Worm (Caenorhabditis elegans) whole organism, young adult: ENCODE results near the gene ddx-19.
A peak's percentile ranks its signal among the peaks of the same experiment; 100 is the strongest.

Experiments used
- B0261.1 ChIP-seq: sonication (generic microtip); optimal IDR thresholded peaks from 2 replicates; lab custom pipeline; 2016; ENCODE audit warnings: mild to moderate bottlenecking, missing genetic modification characterization, moderate library complexity, missing compliant biosample characterization
- D2030.7 ChIP-seq: fragments of 200-800 bp; sonication (Bioruptor generic); IDR thresholded peaks from 2 replicates; pipeline ENCODE4 v1.3.6; 2022; ENCODE audit warnings: missing genetic modification reagents, missing genetic modification characterization, missing compliant biosample characterization
- F22D6.2 ChIP-seq: sonication (generic microtip); optimal IDR thresholded peaks from 2 replicates; lab custom pipeline; 2016; ENCODE audit warnings: mild to moderate bottlenecking, missing genetic modification characterization, missing compliant biosample characterization
- F37B4.10 ChIP-seq: fragments of 200-800 bp; sonication (Bioruptor generic); IDR thresholded peaks from 2 replicates; pipeline ENCODE4 v1.3.6; 2022; ENCODE audit warnings: missing genetic modification characterization, missing compliant biosample characterization
- F39B2.1 ChIP-seq: fragments of 200-800 bp; sonication (Bioruptor generic); IDR thresholded peaks from 2 replicates; pipeline ENCODE4 v1.3.6; 2022; ENCODE audit warnings: missing genetic modification reagents, missing genetic modification characterization, missing compliant biosample characterization
- F52B5.7 ChIP-seq: sonication (generic microtip); optimal IDR thresholded peaks from 2 replicates; lab custom pipeline; 2016; ENCODE audit warnings: mild to moderate bottlenecking, missing genetic modification characterization, missing compliant biosample characterization
- K11D2.4 ChIP-seq: fragments of 200-800 bp; sonication (Bioruptor generic); IDR thresholded peaks from 2 replicates; pipeline ENCODE4 v1.3.6; 2022; ENCODE audit warnings: missing genetic modification reagents, missing genetic modification characterization, missing compliant biosample characterization
- T26A5.8 ChIP-seq: sonication (generic microtip); optimal IDR thresholded peaks from 2 replicates; lab custom pipeline; 2016; ENCODE audit warnings: missing genetic modification characterization, missing compliant biosample characterization
- ZK185.1 ChIP-seq: sonication (generic microtip); optimal IDR thresholded peaks from 2 replicates; lab custom pipeline; 2016; ENCODE audit warnings: mild to moderate bottlenecking, missing genetic modification characterization, missing compliant biosample characterization; ENCODE audit not compliant: poor library complexity, severe bottlenecking
- aptf-2 ChIP-seq: fragments of 200-800 bp; sonication (Bioruptor generic); conservative IDR thresholded peaks from 2 replicates; pipeline ENCODE4 v1.3.6; 2022; ENCODE audit warnings: missing genetic modification reagents, missing genetic modification characterization, missing compliant biosample characterization
- aptf-3 ChIP-seq: fragments of 200-800 bp; sonication (Bioruptor generic); IDR thresholded peaks from 2 replicates; pipeline ENCODE4 v1.3.6; 2022; ENCODE audit warnings: missing genetic modification characterization, missing compliant biosample characterization
- attf-3 ChIP-seq: fragments of 200-800 bp; sonication (Bioruptor generic); conservative IDR thresholded peaks from 2 replicates; pipeline ENCODE4 v1.3.6; 2022; ENCODE audit warnings: missing genetic modification reagents, missing genetic modification characterization, missing compliant biosample characterization
- ccch-3 ChIP-seq: fragments of 200-800 bp; sonication (Bioruptor generic); optimal IDR thresholded peaks from 2 replicates; lab custom pipeline; 2018; ENCODE audit warnings: mild to moderate bottlenecking, missing genetic modification characterization, missing compliant biosample characterization
- cebp-1 ChIP-seq, 2 experiments: fragments of 200-800 bp in 1 of 2; sonication (Bioruptor generic) in 1 of 2; sonication (generic microtip) in 1 of 2; IDR thresholded peaks in 1 of 2; optimal IDR thresholded peaks in 1 of 2; 2 replicates each; pipeline versions ENCODE4 v1.3.6 to Lab custom; 2017 to 2022; ENCODE audit warnings: missing compliant biosample characterization in 2 of 2, missing genetic modification characterization in 2 of 2, mild to moderate bottlenecking in 1 of 2, missing genetic modification reagents in 1 of 2, moderate library complexity in 1 of 2
- chd-7 ChIP-seq: sonication (generic microtip); optimal IDR thresholded peaks from 2 replicates; lab custom pipeline; 2016; ENCODE audit warnings: mild to moderate bottlenecking, missing genetic modification characterization, moderate library complexity, missing compliant biosample characterization
- egl-18 ChIP-seq: fragments of 200-800 bp; sonication (Bioruptor generic); IDR thresholded peaks from 2 replicates; pipeline ENCODE4 v1.3.6; 2022; ENCODE audit warnings: missing genetic modification reagents, missing genetic modification characterization, missing compliant biosample characterization
- egl-44 ChIP-seq: fragments of 200-800 bp; sonication (Bioruptor generic); IDR thresholded peaks from 2 replicates; pipeline ENCODE4 v1.3.6; 2022; ENCODE audit warnings: missing genetic modification reagents, missing genetic modification characterization, missing compliant biosample characterization
- fkh-3 ChIP-seq: sonication (generic microtip); optimal IDR thresholded peaks from 2 replicates; lab custom pipeline; 2016; ENCODE audit warnings: mild to moderate bottlenecking, missing genetic modification characterization, missing compliant biosample characterization
- gei-17 ChIP-seq: fragments of 200-800 bp; sonication (Bioruptor generic); optimal IDR thresholded peaks from 2 replicates; lab custom pipeline; 2018; ENCODE audit warnings: mild to moderate bottlenecking, missing genetic modification characterization, missing compliant biosample characterization
- him-1 ChIP-seq: sonication (generic microtip); optimal IDR thresholded peaks from 2 replicates; lab custom pipeline; 2016; ENCODE audit warnings: missing genotype, missing genetic modification reagents, missing genetic modification characterization, missing compliant biosample characterization
- hlh-12 ChIP-seq: sonication (generic microtip); optimal IDR thresholded peaks from 2 replicates; lab custom pipeline; 2016; ENCODE audit warnings: missing genetic modification characterization, missing compliant biosample characterization
- hlh-26 ChIP-seq: fragments of 200-800 bp; sonication (Bioruptor generic); conservative IDR thresholded peaks from 2 replicates; pipeline ENCODE4 v1.3.6; 2022; ENCODE audit warnings: missing genetic modification reagents, missing genetic modification characterization, missing compliant biosample characterization
- hrde-1 ChIP-seq: sonication (generic microtip); optimal IDR thresholded peaks from 2 replicates; lab custom pipeline; 2016; ENCODE audit warnings: missing genetic modification characterization, mild to moderate bottlenecking, missing compliant biosample characterization, moderate library complexity, missing genotype, missing genetic modification reagents, borderline replicate concordance
- let-526 ChIP-seq: fragments of 200-800 bp; sonication (Bioruptor generic); IDR thresholded peaks from 2 replicates; pipeline ENCODE4 v1.3.6; 2022; ENCODE audit warnings: missing genetic modification reagents, missing genetic modification characterization, missing compliant biosample characterization
- lin-35 ChIP-seq, 3 experiments: fragments of 150-350 bp in 2 of 3; sonication (generic microtip) in 1 of 3; optimal IDR thresholded peaks; 2 replicates each; lab custom pipeline; 2014 to 2018; ENCODE audit warnings: missing biosample characterization in 3 of 3, missing genetic modification characterization in 3 of 3, missing genetic modification reagents in 3 of 3
- lin-54 ChIP-seq: fragments of 200-800 bp; sonication (Bioruptor generic); optimal IDR thresholded peaks from 2 replicates; lab custom pipeline; 2018; ENCODE audit warnings: mild to moderate bottlenecking, missing genetic modification characterization, missing compliant biosample characterization
- lsl-1 ChIP-seq: fragments of 200-800 bp; sonication (Bioruptor generic); optimal IDR thresholded peaks from 2 replicates; lab custom pipeline; 2018; ENCODE audit warnings: mild to moderate bottlenecking, missing genetic modification characterization, moderate library complexity, missing compliant biosample characterization
- madf-10 ChIP-seq: sonication (generic microtip); optimal IDR thresholded peaks from 2 replicates; lab custom pipeline; 2016; ENCODE audit warnings: mild to moderate bottlenecking, missing genetic modification characterization, missing compliant biosample characterization
- madf-8 ChIP-seq: fragments of 200-800 bp; sonication (Bioruptor generic); conservative IDR thresholded peaks from 2 replicates; pipeline ENCODE4 v1.3.6; 2022; ENCODE audit warnings: missing genetic modification reagents, missing genetic modification characterization, missing compliant biosample characterization
- mcd-1 ChIP-seq: fragments of 200-800 bp; sonication (Bioruptor generic); IDR thresholded peaks from 2 replicates; pipeline ENCODE4 v1.3.6; 2022; ENCODE audit warnings: missing genetic modification reagents, missing genetic modification characterization, missing compliant biosample characterization
- mel-28 ChIP-seq: sonication (generic microtip); optimal IDR thresholded peaks from 2 replicates; lab custom pipeline; 2016; ENCODE audit warnings: borderline replicate concordance, mild to moderate bottlenecking, missing genetic modification characterization, missing compliant biosample characterization
- mes-4 ChIP-seq: sonication (generic microtip); optimal IDR thresholded peaks from 2 replicates; lab custom pipeline; 2016; ENCODE audit warnings: missing genotype, missing genetic modification characterization, missing compliant biosample characterization
- mxl-1 ChIP-seq: sonication (generic microtip); optimal IDR thresholded peaks from 2 replicates; lab custom pipeline; 2016; ENCODE audit warnings: missing genetic modification characterization, missing compliant biosample characterization
- nhr-179 ChIP-seq: sonication (generic microtip); optimal IDR thresholded peaks from 2 replicates; lab custom pipeline; 2016; ENCODE audit warnings: mild to moderate bottlenecking, missing genetic modification characterization, missing compliant biosample characterization
- nhr-27 ChIP-seq: fragments of 200-800 bp; sonication (Bioruptor generic); optimal IDR thresholded peaks from 2 replicates; lab custom pipeline; 2018; ENCODE audit warnings: mild to moderate bottlenecking, missing genetic modification characterization, moderate library complexity, missing compliant biosample characterization
- pha-4 ChIP-seq: fragments of 150-350 bp; sonication (generic microtip); optimal IDR thresholded peaks from 2 replicates; lab custom pipeline; 2014; ENCODE audit warnings: missing biosample characterization, missing genetic modification reagents, missing genetic modification characterization
- repo-1 ChIP-seq: sonication (generic microtip); optimal IDR thresholded peaks from 2 replicates; lab custom pipeline; 2017; ENCODE audit warnings: mild to moderate bottlenecking, missing genetic modification characterization, missing compliant biosample characterization
- rpc-1 ChIP-seq, 2 experiments: fragments of 150-350 bp in 1 of 2; sonication (generic microtip) in 1 of 2; optimal IDR thresholded peaks; 2 replicates each; lab custom pipeline; 2014 to 2018; ENCODE audit warnings: missing biosample characterization in 1 of 2, missing genetic modification characterization in 1 of 2, missing genetic modification reagents in 1 of 2, missing genotype in 1 of 2
- snpc-1.3 ChIP-seq: sonication (generic microtip); optimal IDR thresholded peaks from 2 replicates; lab custom pipeline; 2017; ENCODE audit warnings: missing genetic modification characterization, mild to moderate bottlenecking, missing compliant biosample characterization, antibody characterized with exemption, moderate library complexity, missing genotype, missing genetic modification reagents; ENCODE audit not compliant: insufficient read depth
- snpc-4 ChIP-seq, 5 experiments: fragments of 150-350 bp in 1 of 5; sonication (generic microtip) in 4 of 5; optimal IDR thresholded peaks; 2 replicates each; lab custom pipeline; 2014 to 2018; ENCODE audit warnings: missing genetic modification characterization in 5 of 5, missing biosample characterization in 3 of 5, antibody characterized with exemption in 2 of 5, mild to moderate bottlenecking in 2 of 5, missing compliant biosample characterization in 2 of 5, missing genotype in 2 of 5, moderate library complexity in 2 of 5, missing genetic modification reagents in 1 of 5
- somi-1 ChIP-seq: fragments of 200-800 bp; sonication (Bioruptor generic); optimal IDR thresholded peaks from 2 replicates; lab custom pipeline; 2018; ENCODE audit warnings: mild to moderate bottlenecking, missing genetic modification characterization, missing compliant biosample characterization
- sptf-2 ChIP-seq: fragments of 200-800 bp; sonication (Bioruptor generic); optimal IDR thresholded peaks from 2 replicates; lab custom pipeline; 2018; ENCODE audit warnings: mild to moderate bottlenecking, missing genetic modification characterization, missing compliant biosample characterization
- tlf-1 ChIP-seq: fragments of 200-800 bp; sonication (Bioruptor generic); optimal IDR thresholded peaks from 2 replicates; lab custom pipeline; 2018; ENCODE audit warnings: mild to moderate bottlenecking, missing genetic modification characterization, missing compliant biosample characterization
- ztf-22 ChIP-seq: fragments of 200-800 bp; sonication (Bioruptor generic); optimal IDR thresholded peaks from 2 replicates; lab custom pipeline; 2018; ENCODE audit warnings: mild to moderate bottlenecking, missing genetic modification characterization, moderate library complexity, missing compliant biosample characterization
- ztf-25 ChIP-seq: fragments of 200-800 bp; sonication (Bioruptor generic); IDR thresholded peaks from 2 replicates; pipeline ENCODE4 v1.3.6; 2022; ENCODE audit warnings: missing genetic modification reagents, missing genetic modification characterization, missing compliant biosample characterization

Gene ddx-19

ce11 chrII:8933693-8934432, 49.2 kb downstream of the ddx-19 start, which contains the start of gene T21B10.3 (continued):
- no peak for TF ChIP-seq mes-4 (tag; lab: Kevin White, UChicago)
- peak; percentile 94 for TF ChIP-seq tlf-1 (GFP tag; lab: Kevin White, UChicago)
- TF ChIP-seq ccch-3 (GFP tag; lab: Kevin White, UChicago), result no peak
- TF ChIP-seq chd-7 (tag; lab: Kevin White, UChicago), result no peak
- TF ChIP-seq lin-35 (GFP tag; optimal IDR thresholded peaks at IDR 0.05; lab: Kevin White, UChicago), result peak in 2 of 3 experiments; percentile 53 to 89
- no peak for TF ChIP-seq aptf-3 (GFP tag; lab: Robert Waterston, UW)
- peak; percentile 89 for TF ChIP-seq ztf-25 (GFP tag; lab: Robert Waterston, UW)
- no peak for TF ChIP-seq hlh-12 (tag; lab: Kevin White, UChicago)
- peak; percentile 36 for TF ChIP-seq somi-1 (GFP tag; lab: Kevin White, UChicago)
- TF ChIP-seq attf-3, result peak; percentile 55
- TF ChIP-seq F39B2.1 (GFP tag; lab: Robert Waterston, UW), result 0 out of 2 replicates have a peak, but pooled peaks have one; percentile 32
- peak; percentile 62 for TF ChIP-seq madf-10 (tag; lab: Kevin White, UChicago)
- TF ChIP-seq B0261.1 (tag; lab: Kevin White, UChicago), result no peak
- TF ChIP-seq sptf-2 (GFP tag; lab: Kevin White, UChicago), result no peak
- TF ChIP-seq ZK185.1 (tag; lab: Kevin White, UChicago), result peak; percentile 33
- peak; percentile 28 for TF ChIP-seq nhr-27
- peak; percentile 79 for TF ChIP-seq mcd-1 (GFP tag; lab: Robert Waterston, UW)
- peak; percentile 79 for TF ChIP-seq hrde-1
- TF ChIP-seq F22D6.2 (tag; lab: Kevin White, UChicago), result no peak
- TF ChIP-seq D2030.7 (GFP tag; lab: Robert Waterston, UW), result peak; percentile 97
- peak; percentile 44; the same call in 1 of the 2 replicates for TF ChIP-seq let-526
- TF ChIP-seq pha-4 (tag; lab: Kevin White, UChicago), result no peak
- peak; percentile 98 for TF ChIP-seq madf-8 (GFP tag; lab: Robert Waterston, UW)
- TF ChIP-seq aptf-2 (GFP tag; lab: Robert Waterston, UW), result peak; percentile 45; the same call in 1 of the 2 replicates
- TF ChIP-seq mxl-1 (tag; lab: Kevin White, UChicago), result no peak
- no peak for TF ChIP-seq egl-44 (GFP tag; lab: Robert Waterston, UW)
- peak; percentile 100 for TF ChIP-seq lsl-1 (GFP tag; lab: Kevin White, UChicago)
- TF ChIP-seq hlh-26, result no peak
- TF ChIP-seq mel-28 (tag; lab: Kevin White, UChicago), result no peak
- TF ChIP-seq F37B4.10, result no peak
- peak; percentile 30; the same call in 1 of the 2 replicates for TF ChIP-seq cebp-1 (GFP tag; IDR thresholded peaks at IDR 0.05; lab: Robert Waterston, UW)
- peak; percentile 68 for TF ChIP-seq cebp-1 (tag; optimal IDR thresholded peaks at IDR 0.05; lab: Kevin White, UChicago)
- TF ChIP-seq ztf-22 (GFP tag; lab: Kevin White, UChicago), result no peak
- peak; percentile 90 for TF ChIP-seq lin-54 (GFP tag; lab: Kevin White, UChicago)
- peak; percentile 89 for TF ChIP-seq F52B5.7
- peak; percentile 86 for TF ChIP-seq repo-1 (tag; lab: Kevin White, UChicago)
- no peak for TF ChIP-seq rpc-1 (optimal IDR thresholded peaks at IDR 0.05; lab: Kevin White, UChicago)
- TF ChIP-seq rpc-1 (tag; optimal IDR thresholded peaks at IDR 0.05; lab: Kevin White, UChicago), result peak; percentile 15
- no peak for TF ChIP-seq fkh-3 (tag; lab: Kevin White, UChicago)
- TF ChIP-seq snpc-1.3 (tag; lab: Kevin White, UChicago), result peak; percentile 90
- TF ChIP-seq egl-18 (GFP tag; lab: Robert Waterston, UW), result 0 out of 2 replicates have a peak, but pooled peaks have one; percentile 67
- TF ChIP-seq K11D2.4 (GFP tag; lab: Robert Waterston, UW), result peak; percentile 53; the same call in 1 of the 2 replicates
- no peak for TF ChIP-seq T26A5.8
- TF ChIP-seq him-1 (tag; lab: Kevin White, UChicago), result peak; percentile 72
- peak; percentile 31 for TF ChIP-seq gei-17 (GFP tag; lab: Kevin White, UChicago)
- no peak for TF ChIP-seq nhr-179 (tag; lab: Kevin White, UChicago)
- peak; percentile 72 for TF ChIP-seq snpc-4 (GFP tag; optimal IDR thresholded peaks at IDR 0.05; lab: Kevin White, UChicago)
- TF ChIP-seq snpc-4 (tag; optimal IDR thresholded peaks at IDR 0.05; lab: Kevin White, UChicago), result peak; percentile 7 to 72 (median 65)
